Worm (Caenorhabditis elegans): Measurements from ENCODE around the gene snrp-40.1.

DNA sequence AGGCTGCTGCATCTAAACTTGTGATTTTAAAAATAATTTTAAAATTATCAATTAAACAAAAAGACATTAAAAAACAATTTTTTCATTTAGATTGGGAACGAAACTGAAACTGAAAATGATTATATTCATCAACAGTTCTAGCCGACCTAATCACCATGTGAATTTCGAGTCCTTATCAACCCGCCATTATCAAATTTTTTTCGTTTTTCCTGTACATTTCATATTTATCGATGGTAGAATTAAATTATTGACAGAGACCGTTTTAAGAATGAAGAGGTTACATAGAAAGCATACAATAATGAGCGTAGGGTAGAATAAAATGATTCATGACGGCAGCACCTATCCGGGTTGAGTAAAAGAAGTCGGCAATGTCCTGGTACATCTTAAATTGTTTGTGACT is 24.7 kb upstream of the snrp-40.1 start, which contains the start of gene asm-2:
- TF ChIP-seq dmd-4 (tag; optimal IDR thresholded peaks at IDR 0.05) (no peak), F13H6.1 (tag; optimal IDR thresholded peaks at IDR 0.05) (no peak), ztf-11 (tag; optimal IDR thresholded peaks at IDR 0.05) (no peak), lsy-2 (tag; optimal IDR thresholded peaks at IDR 0.05) (no peak), elt-1 (tag; optimal IDR thresholded peaks at IDR 0.05) (no peak), nhr-129 (tag; optimal IDR thresholded peaks at IDR 0.05) (no peak), peb-1 (tag; optimal IDR thresholded peaks at IDR 0.05) (no peak), R02D3.7 (tag; optimal IDR thresholded peaks at IDR 0.05) (no peak), nhr-12 (tag; optimal IDR thresholded peaks at IDR 0.05) (no peak), lin-39 (tag; optimal IDR thresholded peaks at IDR 0.05) (no peak)
